Fruit fly (Drosophila melanogaster) whole organism, prepupa: ENCODE results near the gene CG9733.

Experiments used
- CG10631 ChIP-seq: fragments of 200-800 bp; sonication (Bioruptor generic); optimal IDR thresholded peaks from 2 replicates; lab custom pipeline; 2016; ENCODE audit warnings: missing biosample characterization, missing genetic modification characterization
- CG10669 ChIP-seq: fragments of 200-800 bp; sonication (Bioruptor generic); optimal IDR thresholded peaks from 3 replicates; lab custom pipeline; 2018; ENCODE audit warnings: missing biosample characterization, mild to moderate bottlenecking, missing genetic modification characterization, moderate library complexity
- CG11762 ChIP-seq: fragments of 200-800 bp; sonication (Bioruptor generic); optimal IDR thresholded peaks from 3 replicates; lab custom pipeline; 2016; ENCODE audit warnings: missing biosample characterization, missing genetic modification characterization; ENCODE audit not compliant: insufficient read depth
- CG11902 ChIP-seq: fragments of 200-800 bp; sonication (Bioruptor generic); optimal IDR thresholded peaks from 3 replicates; lab custom pipeline; 2016; ENCODE audit warnings: missing biosample characterization, missing genetic modification characterization
- CG15336 ChIP-seq: fragments of 200-800 bp; sonication (Bioruptor generic); IDR thresholded peaks from 2 replicates; pipeline ENCODE4 v1.3.6; 2022; ENCODE audit warnings: missing biosample characterization, missing genetic modification characterization
- CG1621 ChIP-seq: fragments of 200-800 bp; sonication (Bioruptor generic); optimal IDR thresholded peaks from 3 replicates; lab custom pipeline; 2018; ENCODE audit warnings: missing biosample characterization, mild to moderate bottlenecking, missing genetic modification characterization
- CG16779 ChIP-seq: fragments of 200-800 bp; sonication (Bioruptor generic); optimal IDR thresholded peaks from 3 replicates; lab custom pipeline; 2017; ENCODE audit warnings: missing biosample characterization, mild to moderate bottlenecking, missing genetic modification characterization
- CG31627 ChIP-seq: fragments of 200-800 bp; sonication (Bioruptor generic); optimal IDR thresholded peaks from 3 replicates; lab custom pipeline; 2016; ENCODE audit warnings: missing biosample characterization, missing genetic modification characterization
- CG32006 ChIP-seq: fragments of 200-800 bp; sonication (Bioruptor generic); optimal IDR thresholded peaks from 3 replicates; lab custom pipeline; 2017; ENCODE audit warnings: missing biosample characterization, mild to moderate bottlenecking, missing genetic modification characterization
- CG34406 ChIP-seq: fragments of 200-800 bp; sonication (Bioruptor generic); optimal IDR thresholded peaks from 3 replicates; lab custom pipeline; 2016; ENCODE audit warnings: missing biosample characterization, missing genetic modification characterization
- CG3919 ChIP-seq: fragments of 200-800 bp; sonication (Bioruptor generic); optimal IDR thresholded peaks from 3 replicates; lab custom pipeline; 2016; ENCODE audit warnings: missing biosample characterization, missing genetic modification characterization
- CG6163 ChIP-seq: fragments of 200-800 bp; sonication (Bioruptor generic); IDR thresholded peaks from 3 replicates; pipeline ENCODE4 v1.3.6; 2022; ENCODE audit warnings: missing biosample characterization, missing genetic modification characterization
- CG6276 ChIP-seq: fragments of 200-800 bp; sonication (Bioruptor generic); optimal IDR thresholded peaks from 2 replicates; lab custom pipeline; 2017; ENCODE audit warnings: missing biosample characterization, mild to moderate bottlenecking, missing genetic modification characterization
- CG6792 ChIP-seq: fragments of 200-800 bp; sonication (Bioruptor generic); optimal IDR thresholded peaks from 3 replicates; lab custom pipeline; 2016; ENCODE audit warnings: missing biosample characterization, missing genetic modification characterization
- CG6808 ChIP-seq: fragments of 200-800 bp; sonication (Bioruptor generic); optimal IDR thresholded peaks from 3 replicates; lab custom pipeline; 2017; ENCODE audit warnings: missing biosample characterization, missing genetic modification characterization, mild to moderate bottlenecking, moderate library complexity, missing genetic modification reagents
- CG7368 ChIP-seq: fragments of 200-800 bp; sonication (Bioruptor generic); optimal IDR thresholded peaks from 3 replicates; lab custom pipeline; 2016; ENCODE audit warnings: missing biosample characterization, missing genetic modification characterization
- CG8119 ChIP-seq: fragments of 200-800 bp; sonication (Bioruptor generic); IDR thresholded peaks from 3 replicates; pipeline ENCODE4 v1.3.6; 2022; ENCODE audit warnings: missing biosample characterization, missing genetic modification characterization
- CG8319 ChIP-seq: fragments of 200-800 bp; sonication (Bioruptor generic); optimal IDR thresholded peaks from 3 replicates; lab custom pipeline; 2016; ENCODE audit warnings: missing biosample characterization, missing genetic modification characterization
- CG9139 ChIP-seq: fragments of 200-800 bp; sonication (Bioruptor generic); optimal IDR thresholded peaks from 3 replicates; lab custom pipeline; 2017; ENCODE audit warnings: missing biosample characterization, mild to moderate bottlenecking, missing genetic modification characterization
- Eip75B ChIP-seq: fragments of 200-800 bp; sonication (Bioruptor generic); optimal IDR thresholded peaks from 3 replicates; lab custom pipeline; 2016; ENCODE audit warnings: missing biosample characterization, missing genetic modification characterization
- Eip93F ChIP-seq: fragments of 200-800 bp; sonication (Bioruptor generic); optimal IDR thresholded peaks from 2 replicates; lab custom pipeline; 2016; ENCODE audit warnings: missing biosample characterization, mild to moderate bottlenecking, missing genetic modification characterization
- Ets21C ChIP-seq: fragments of 200-800 bp; sonication (Bioruptor generic); optimal IDR thresholded peaks from 3 replicates; lab custom pipeline; 2016; ENCODE audit warnings: missing biosample characterization, missing genetic modification characterization
- Ets96B ChIP-seq: fragments of 200-800 bp; optimal IDR thresholded peaks from 2 replicates; lab custom pipeline; 2019; ENCODE audit warnings: missing biosample characterization, mild to moderate bottlenecking, missing genetic modification characterization, moderate library complexity
- Gug ChIP-seq: fragments of 200-800 bp; sonication (Bioruptor generic); IDR thresholded peaks from 2 replicates; pipeline ENCODE4 v1.3.6; 2022; ENCODE audit warnings: missing biosample characterization, missing genetic modification characterization
- Hr38 ChIP-seq: sonication (Bioruptor generic); optimal IDR thresholded peaks from 2 replicates; lab custom pipeline; 2016; ENCODE audit warnings: missing biosample characterization, missing genetic modification characterization
- Hr39 ChIP-seq: fragments of 200-800 bp; sonication (Bioruptor generic); optimal IDR thresholded peaks from 2 replicates; lab custom pipeline; 2016; ENCODE audit warnings: missing biosample characterization, missing genetic modification characterization
- Met ChIP-seq: fragments of 200-800 bp; sonication (Bioruptor generic); optimal IDR thresholded peaks from 3 replicates; lab custom pipeline; 2016; ENCODE audit warnings: missing biosample characterization, missing genetic modification characterization
- OdsH ChIP-seq: fragments of 200-800 bp; sonication (Bioruptor generic); optimal IDR thresholded peaks from 3 replicates; lab custom pipeline; 2016; ENCODE audit warnings: missing biosample characterization, missing genetic modification characterization
- Sox102F ChIP-seq: fragments of 200-800 bp; sonication (Bioruptor generic); optimal IDR thresholded peaks from 2 replicates; lab custom pipeline; 2016; ENCODE audit warnings: missing biosample characterization, mild to moderate bottlenecking, missing genetic modification characterization
- Sox14 ChIP-seq: fragments of 200-800 bp; sonication (Bioruptor generic); optimal IDR thresholded peaks from 3 replicates; lab custom pipeline; 2016; ENCODE audit warnings: missing biosample characterization, missing genetic modification characterization
- Sox15 ChIP-seq: fragments of 200-800 bp; sonication (Bioruptor generic); optimal IDR thresholded peaks from 3 replicates; lab custom pipeline; 2016; ENCODE audit warnings: missing biosample characterization, missing genetic modification characterization
- achi ChIP-seq: fragments of 200-800 bp; sonication (Bioruptor generic); optimal IDR thresholded peaks from 3 replicates; lab custom pipeline; 2016; ENCODE audit warnings: missing biosample characterization, missing genetic modification characterization
- acj6 ChIP-seq: fragments of 200-800 bp; sonication (Bioruptor generic); optimal IDR thresholded peaks from 3 replicates; lab custom pipeline; 2016; ENCODE audit warnings: missing biosample characterization, missing genetic modification characterization
- cyc ChIP-seq: fragments of 200-800 bp; sonication (Bioruptor generic); optimal IDR thresholded peaks from 3 replicates; lab custom pipeline; 2016; ENCODE audit warnings: missing biosample characterization, missing genetic modification characterization
- dac ChIP-seq: fragments of 200-800 bp; sonication (Bioruptor generic); optimal IDR thresholded peaks from 2 replicates; lab custom pipeline; 2017; ENCODE audit warnings: missing biosample characterization, mild to moderate bottlenecking, missing genetic modification characterization
- dsx ChIP-seq: fragments of 200-800 bp; optimal IDR thresholded peaks from 3 replicates; lab custom pipeline; 2019; ENCODE audit warnings: missing biosample characterization, mild to moderate bottlenecking, missing genetic modification characterization, moderate library complexity; ENCODE audit not compliant: poor library complexity, severe bottlenecking
- eg ChIP-seq: fragments of 200-800 bp; sonication (Bioruptor generic); IDR thresholded peaks from 3 replicates; pipeline ENCODE4 v1.3.6; 2022; ENCODE audit warnings: missing biosample characterization, missing genetic modification characterization
- esn ChIP-seq: fragments of 200-800 bp; sonication (Bioruptor generic); optimal IDR thresholded peaks from 2 replicates; lab custom pipeline; 2016; ENCODE audit warnings: missing biosample characterization, mild to moderate bottlenecking, missing genetic modification characterization, moderate library complexity
- fd85E ChIP-seq: fragments of 200-800 bp; sonication (Bioruptor generic); optimal IDR thresholded peaks from 3 replicates; lab custom pipeline; 2016; ENCODE audit warnings: missing biosample characterization, missing genetic modification characterization
- fkh ChIP-seq: fragments of 200-800 bp; sonication (Bioruptor generic); optimal IDR thresholded peaks from 3 replicates; lab custom pipeline; 2017; ENCODE audit warnings: missing biosample characterization, mild to moderate bottlenecking, missing genetic modification characterization, moderate library complexity
- lz ChIP-seq: fragments of 200-800 bp; sonication (Bioruptor generic); optimal IDR thresholded peaks from 3 replicates; lab custom pipeline; 2016; ENCODE audit warnings: missing biosample characterization, missing genetic modification characterization
- net ChIP-seq: fragments of 200-800 bp; sonication (Bioruptor generic); optimal IDR thresholded peaks from 3 replicates; lab custom pipeline; 2016; ENCODE audit warnings: missing biosample characterization, missing genetic modification characterization
- salr ChIP-seq, 2 experiments: fragments of 200-800 bp; sonication (Bioruptor generic); optimal IDR thresholded peaks; 3 replicates each; lab custom pipeline; 2016 to 2018; ENCODE audit warnings: missing biosample characterization in 2 of 2, missing genetic modification characterization in 2 of 2, mild to moderate bottlenecking in 1 of 2
- spab ChIP-seq: fragments of 200-800 bp; sonication (Bioruptor generic); optimal IDR thresholded peaks from 2 replicates; lab custom pipeline; 2017; ENCODE audit warnings: missing biosample characterization, mild to moderate bottlenecking, missing genetic modification characterization, missing genetic modification reagents
- ss ChIP-seq, 2 experiments: fragments of 200-800 bp; sonication (Bioruptor generic); optimal IDR thresholded peaks; 2 replicates in 1 of 2; 3 replicates in 1 of 2; lab custom pipeline; 2017 to 2018; ENCODE audit warnings: mild to moderate bottlenecking in 2 of 2, missing biosample characterization in 2 of 2, missing genetic modification characterization in 2 of 2, moderate library complexity in 1 of 2
- svp ChIP-seq: fragments of 200-800 bp; sonication (Bioruptor generic); peaks from one replicate; lab custom pipeline; 2016; ENCODE audit warnings: missing biosample characterization, missing genetic modification characterization
- topi ChIP-seq: fragments of 200-800 bp; sonication (Bioruptor generic); optimal IDR thresholded peaks from 3 replicates; lab custom pipeline; 2016; ENCODE audit warnings: missing biosample characterization, missing genetic modification characterization
- vri ChIP-seq: fragments of 200-800 bp; sonication (Bioruptor generic); optimal IDR thresholded peaks from 3 replicates; lab custom pipeline; 2016; ENCODE audit warnings: missing biosample characterization, mild to moderate bottlenecking, missing genetic modification characterization

The CG9733 gene

DNA sequence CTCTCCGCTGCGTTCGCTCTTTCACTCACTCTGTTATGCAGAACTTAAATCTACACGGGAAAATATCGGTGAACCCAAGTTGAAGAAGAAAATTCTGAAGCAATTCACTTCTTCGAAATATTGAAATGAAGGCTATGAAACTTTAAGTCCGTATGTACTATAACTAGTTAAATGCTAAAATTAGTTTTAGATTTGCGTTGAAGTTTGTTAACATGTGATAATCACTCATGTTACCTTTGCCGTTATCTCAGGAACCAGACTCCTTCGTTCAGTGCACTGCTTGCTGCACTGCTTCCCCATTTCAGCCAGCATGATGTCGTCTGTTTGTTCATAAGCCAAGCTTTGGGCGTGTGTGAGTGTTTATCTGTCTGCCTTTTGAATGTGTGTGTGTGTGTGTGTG is 38.1 kb upstream of the CG9733 start (continued):
- peak; percentile 47; the same call in 1 of the 2 replicates for TF ChIP-seq Gug (GFP tag; lab: Robert Waterston, UW)
- TF ChIP-seq Sox102F (GFP tag; lab: Kevin White, UChicago), result peak; percentile 67
- TF ChIP-seq Hr38, result no peak
- TF ChIP-seq CG8119, result peak; percentile 36; the same call in 1 of the 3 replicates
- peak; percentile 33 for TF ChIP-seq CG15336 (GFP tag; lab: Robert Waterston, UW)
- TF ChIP-seq CG3919 (GFP tag; lab: Kevin White, UChicago), result peak; percentile 75
- peak; percentile 21 for TF ChIP-seq vri (GFP tag; lab: Kevin White, UChicago)
- TF ChIP-seq CG6276 (GFP tag; lab: Kevin White, UChicago), result no peak
- TF ChIP-seq eg (GFP tag; lab: Robert Waterston, UW), result peak; percentile 22
- TF ChIP-seq Eip75B (GFP tag; lab: Kevin White, UChicago), result peak; percentile 82
- peak; percentile 73 for TF ChIP-seq topi (GFP tag; lab: Kevin White, UChicago)
- TF ChIP-seq CG34406 (GFP tag; lab: Kevin White, UChicago), result peak; percentile 55
- peak; percentile 85 for TF ChIP-seq OdsH (GFP tag; lab: Kevin White, UChicago)
- peak; percentile 27 for TF ChIP-seq spab (GFP tag; lab: Kevin White, UChicago)

DNA sequence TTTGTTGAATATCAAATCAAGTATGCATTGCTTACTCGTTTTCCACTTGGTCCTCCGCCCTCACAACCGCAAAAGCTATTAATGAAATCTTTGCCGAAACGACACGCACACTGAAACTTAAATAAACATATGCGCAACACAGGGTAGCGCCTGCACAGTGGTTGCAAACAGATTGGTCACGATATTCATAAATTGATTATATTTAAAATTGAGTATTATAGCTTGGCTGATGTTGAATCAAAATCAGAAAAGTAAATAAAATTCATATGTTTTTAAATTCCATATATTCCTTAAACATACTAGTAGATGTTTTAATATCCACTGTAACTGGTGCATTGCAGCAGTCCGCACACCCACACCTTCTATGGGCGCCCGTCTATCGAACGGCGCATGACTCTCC is 37.4 kb upstream of the CG9733 start:
- TF ChIP-seq CG6792 (GFP tag; lab: Kevin White, UChicago) (peak; percentile 63), Sox15 (peak; percentile 42), Hr39 (GFP tag; lab: Kevin White, UChicago) (peak; percentile 56), Sox14 (GFP tag; lab: Kevin White, UChicago) (peak; percentile 47), CG11762 (GFP tag; lab: Kevin White, UChicago) (peak; percentile 27), achi (GFP tag; lab: Kevin White, UChicago) (peak; percentile 44), esn (GFP tag; lab: Kevin White, UChicago) (peak; percentile 33), CG8319 (no peak), CG15336 (GFP tag; lab: Robert Waterston, UW) (peak; percentile 91), CG6163 (GFP tag; lab: Robert Waterston, UW) (peak; percentile 90), topi (GFP tag; lab: Kevin White, UChicago) (no peak), eg (GFP tag; lab: Robert Waterston, UW) (peak; percentile 86), lz (GFP tag; lab: Kevin White, UChicago) (peak; percentile 42), CG10669 (GFP tag; lab: Kevin White, UChicago) (peak; percentile 18), CG10631 (peak; percentile 69), Gug (GFP tag; lab: Robert Waterston, UW) (peak; percentile 85), CG11902 (GFP tag; lab: Kevin White, UChicago) (no peak), Ets21C (GFP tag; lab: Kevin White, UChicago) (peak; percentile 46), Hr38 (no peak), svp (GFP tag; lab: Kevin White, UChicago) (peak; percentile 52), dsx (GFP tag; lab: Kevin White, UChicago) (peak; percentile 32), Met (GFP tag; lab: Kevin White, UChicago) (peak; percentile 71), CG16779 (peak; percentile 52), CG6808 (GFP tag; lab: Kevin White, UChicago) (peak; percentile 5), net (GFP tag; lab: Kevin White, UChicago) (peak; percentile 75), CG9139 (GFP tag; lab: Kevin White, UChicago) (no peak), CG7368 (GFP tag; lab: Kevin White, UChicago) (no peak), salr (GFP tag; optimal IDR thresholded peaks at IDR 0.05; lab: Kevin White, UChicago) (peak; percentile 56 to 57), Eip93F (GFP tag; lab: Kevin White, UChicago) (no peak), CG6276 (GFP tag; lab: Kevin White, UChicago) (peak; percentile 28), CG32006 (peak; percentile 79), cyc (GFP tag; lab: Kevin White, UChicago) (no peak), spab (GFP tag; lab: Kevin White, UChicago) (no peak), CG1621 (tag; lab: Kevin White, UChicago) (peak; percentile 75), CG31627 (GFP tag; lab: Kevin White, UChicago) (peak; percentile 27), fd85E (no peak), ss (GFP tag; optimal IDR thresholded peaks at IDR 0.05; lab: Kevin White, UChicago) (peak in 1 of 2 experiments; percentile 37), Ets96B (peak; percentile 79), acj6 (GFP tag; lab: Kevin White, UChicago) (peak; percentile 76), vri (GFP tag; lab: Kevin White, UChicago) (peak; percentile 24), CG8119 (peak; percentile 87), fkh (GFP tag; lab: Kevin White, UChicago) (no peak), dac (peak; percentile 64)
